Fruit fly (Drosophila melanogaster) whole organism, embryonic: ENCODE data around the gene CG4968.
A peak's percentile ranks its signal among the peaks of the same experiment; 100 is the strongest.

Experiments
- Abd-B ChIP-seq: fragments of 200-800 bp; sonication (Bioruptor generic); optimal IDR thresholded peaks from 2 replicates; lab custom pipeline; 2018; ENCODE audit warnings: missing biosample characterization, mild to moderate bottlenecking, missing genetic modification characterization, moderate library complexity
- CG12071 ChIP-seq: fragments of 200-800 bp; sonication (Bioruptor generic); optimal IDR thresholded peaks from 3 replicates; lab custom pipeline; 2018; ENCODE audit warnings: missing biosample characterization, mild to moderate bottlenecking, missing genetic modification characterization
- CG1233 ChIP-seq: fragments of 200-800 bp; sonication (Bioruptor generic); optimal IDR thresholded peaks from 4 replicates; lab custom pipeline; 2018; ENCODE audit warnings: missing biosample characterization, mild to moderate bottlenecking, missing genetic modification characterization
- CG12942 ChIP-seq: fragments of 200-800 bp; sonication (Bioruptor generic); optimal IDR thresholded peaks from 3 replicates; lab custom pipeline; 2016; ENCODE audit warnings: missing biosample characterization, missing genetic modification characterization
- CG13424 ChIP-seq: fragments of 200-800 bp; sonication (Bioruptor generic); optimal IDR thresholded peaks from 2 replicates; lab custom pipeline; 2019; ENCODE audit warnings: missing biosample characterization, mild to moderate bottlenecking, missing genetic modification characterization, moderate library complexity
- CG17328 ChIP-seq: fragments of 200-800 bp; sonication (Bioruptor generic); IDR thresholded peaks from 2 replicates; pipeline ENCODE4 v1.3.6; 2022; ENCODE audit warnings: missing biosample characterization, missing genetic modification characterization
- CG18764 ChIP-seq: fragments of 200-800 bp; sonication (Bioruptor generic); optimal IDR thresholded peaks from 3 replicates; lab custom pipeline; 2016; ENCODE audit warnings: missing biosample characterization, missing genetic modification characterization
- CG2875 ChIP-seq: fragments of 200-800 bp; sonication (Bioruptor generic); optimal IDR thresholded peaks from 2 replicates; lab custom pipeline; 2017; ENCODE audit warnings: missing biosample characterization, mild to moderate bottlenecking, missing genetic modification characterization, missing genetic modification reagents
- CG30020 ChIP-seq: fragments of 200-800 bp; optimal IDR thresholded peaks from 2 replicates; lab custom pipeline; 2019; ENCODE audit warnings: missing biosample characterization, mild to moderate bottlenecking, missing genetic modification characterization, moderate library complexity
- CG31388 ChIP-seq: fragments of 200-800 bp; sonication (Bioruptor generic); optimal IDR thresholded peaks from 2 replicates; lab custom pipeline; 2016; ENCODE audit warnings: missing biosample characterization, missing genetic modification characterization
- CG31441 ChIP-seq: fragments of 200-800 bp; sonication (Bioruptor generic); IDR thresholded peaks from 2 replicates; pipeline ENCODE4 v1.3.6; 2022; ENCODE audit warnings: missing biosample characterization, missing genetic modification characterization
- CG3838 ChIP-seq: fragments of 200-800 bp; sonication (Bioruptor generic); optimal IDR thresholded peaks from 3 replicates; lab custom pipeline; 2016; ENCODE audit warnings: missing biosample characterization, missing genetic modification characterization
- CG4707 ChIP-seq: fragments of 200-800 bp; sonication (Bioruptor generic); optimal IDR thresholded peaks from 2 replicates; lab custom pipeline; 2018; ENCODE audit warnings: missing biosample characterization, mild to moderate bottlenecking, missing genetic modification characterization, moderate library complexity
- CG6254 ChIP-seq: fragments of 200-800 bp; sonication (Bioruptor generic); optimal IDR thresholded peaks from 3 replicates; lab custom pipeline; 2017; ENCODE audit warnings: mild to moderate bottlenecking, missing biosample characterization, missing genetic modification reagents, missing genetic modification characterization
- CG6272 ChIP-seq: fragments of 200-800 bp; sonication (Bioruptor generic); IDR thresholded peaks from 2 replicates; pipeline ENCODE4 v1.3.6; 2022; ENCODE audit warnings: missing biosample characterization, missing genetic modification characterization
- CG6683 ChIP-seq: fragments of 200-800 bp; sonication (Bioruptor generic); optimal IDR thresholded peaks from 2 replicates; lab custom pipeline; 2017; ENCODE audit warnings: missing biosample characterization, mild to moderate bottlenecking, missing genetic modification characterization, missing genetic modification reagents
- CG6689 ChIP-seq: fragments of 200-800 bp; sonication (Bioruptor generic); IDR thresholded peaks from 2 replicates; pipeline ENCODE4 v1.3.6; 2022; ENCODE audit warnings: missing biosample characterization, missing genetic modification characterization
- CG7839 ChIP-seq: fragments of 200-800 bp; sonication (Bioruptor generic); optimal IDR thresholded peaks from 3 replicates; lab custom pipeline; 2018; ENCODE audit warnings: missing biosample characterization, mild to moderate bottlenecking, missing genetic modification characterization, moderate library complexity
- CG7987 ChIP-seq: fragments of 200-800 bp; sonication (Bioruptor generic); optimal IDR thresholded peaks from 2 replicates; lab custom pipeline; 2018; ENCODE audit warnings: missing biosample characterization, mild to moderate bottlenecking, missing genetic modification characterization, moderate library complexity
- CG8388 ChIP-seq: fragments of 200-800 bp; sonication (Bioruptor generic); optimal IDR thresholded peaks from 2 replicates; lab custom pipeline; 2019; ENCODE audit warnings: missing biosample characterization, mild to moderate bottlenecking, missing genetic modification characterization, moderate library complexity
- CG9437 ChIP-seq: fragments of 200-800 bp; sonication (Bioruptor generic); optimal IDR thresholded peaks from 2 replicates; lab custom pipeline; 2018; ENCODE audit warnings: missing biosample characterization, mild to moderate bottlenecking, missing genetic modification characterization
- Camta ChIP-seq: fragments of 200-800 bp; sonication (Bioruptor generic); optimal IDR thresholded peaks from 2 replicates; lab custom pipeline; 2016; ENCODE audit warnings: missing biosample characterization, missing genetic modification characterization
- E2f2 ChIP-seq: fragments of 200-800 bp; sonication (Bioruptor generic); IDR thresholded peaks from 2 replicates; pipeline ENCODE4 v1.3.6; 2022; ENCODE audit warnings: missing biosample characterization, missing genetic modification characterization
- Gug ChIP-seq: fragments of 200-800 bp; sonication (Bioruptor generic); IDR thresholded peaks from 4 replicates; pipeline ENCODE4 v1.3.6; 2022; ENCODE audit warnings: missing biosample characterization, missing genetic modification characterization
- H2.0 ChIP-seq: fragments of 200-800 bp; sonication (Bioruptor generic); IDR thresholded peaks from 2 replicates; pipeline ENCODE4 v1.3.6; 2022; ENCODE audit warnings: missing biosample characterization, missing genetic modification characterization
- Hmr ChIP-seq: fragments of 200-800 bp; sonication (Bioruptor generic); optimal IDR thresholded peaks from 3 replicates; lab custom pipeline; 2017; ENCODE audit warnings: mild to moderate bottlenecking, missing biosample characterization, missing genetic modification reagents, missing genetic modification characterization
- Hsf ChIP-seq: fragments of 200-800 bp; sonication (Bioruptor generic); optimal IDR thresholded peaks from 3 replicates; lab custom pipeline; 2016; ENCODE audit warnings: missing biosample characterization, missing genetic modification characterization
- Mad ChIP-seq: fragments of 200-800 bp; sonication (Bioruptor generic); optimal IDR thresholded peaks from 2 replicates; lab custom pipeline; 2016; ENCODE audit warnings: missing biosample characterization, missing genetic modification characterization
- Max ChIP-seq: fragments of 200-800 bp; sonication (Bioruptor generic); optimal IDR thresholded peaks from 2 replicates; lab custom pipeline; 2016; ENCODE audit warnings: missing biosample characterization, mild to moderate bottlenecking, missing genetic modification characterization
- Mrtf ChIP-seq: fragments of 200-800 bp; sonication (Bioruptor generic); IDR thresholded peaks from 3 replicates; pipeline ENCODE4 v1.3.6; 2022; ENCODE audit warnings: missing biosample characterization, missing genetic modification characterization
- Myb ChIP-seq: fragments of 200-800 bp; sonication (Bioruptor generic); optimal IDR thresholded peaks from 2 replicates; lab custom pipeline; 2016; ENCODE audit warnings: missing biosample characterization, missing genetic modification characterization
- Ravus ChIP-seq: fragments of 200-800 bp; sonication (Bioruptor generic); IDR thresholded peaks from 2 replicates; pipeline ENCODE4 v1.3.6; 2022; ENCODE audit warnings: missing biosample characterization, missing genetic modification characterization
- bcd ChIP-seq: fragments of 200-800 bp; sonication (Bioruptor generic); optimal IDR thresholded peaks from 2 replicates; lab custom pipeline; 2017; ENCODE audit warnings: missing biosample characterization, mild to moderate bottlenecking, missing genetic modification characterization
- crc ChIP-seq: fragments of 200-800 bp; sonication (Bioruptor generic); optimal IDR thresholded peaks from 2 replicates; lab custom pipeline; 2016; ENCODE audit warnings: missing biosample characterization, missing genetic modification characterization
- crol ChIP-seq: fragments of 200-800 bp; sonication (Bioruptor generic); IDR thresholded peaks from 2 replicates; pipeline ENCODE4 v1.3.6; 2022; ENCODE audit warnings: missing biosample characterization, missing genetic modification characterization
- ewg ChIP-seq: fragments of 200-800 bp; sonication (Bioruptor generic); optimal IDR thresholded peaks from 3 replicates; lab custom pipeline; 2017; ENCODE audit warnings: mild to moderate bottlenecking, missing biosample characterization, missing genetic modification reagents, missing genetic modification characterization
- h ChIP-seq: fragments of >200 bp; optimal IDR thresholded peaks from 2 replicates; lab custom pipeline; 2017
- hbn ChIP-seq: fragments of 200-800 bp; sonication (Bioruptor generic); IDR thresholded peaks from 2 replicates; pipeline ENCODE4 v1.3.6; 2022; ENCODE audit warnings: missing biosample characterization, missing genetic modification characterization; ENCODE audit not compliant: partially characterized antibody
- ind ChIP-seq: fragments of 200-800 bp; sonication (Bioruptor generic); optimal IDR thresholded peaks from 3 replicates; lab custom pipeline; 2016; ENCODE audit warnings: missing biosample characterization, missing genetic modification characterization
- jigr1 ChIP-seq: fragments of 200-800 bp; sonication (Bioruptor generic); IDR thresholded peaks from 3 replicates; pipeline ENCODE4 v1.3.6; 2022; ENCODE audit warnings: missing biosample characterization, missing genetic modification characterization
- jing ChIP-seq: fragments of 200-800 bp; sonication (Bioruptor generic); optimal IDR thresholded peaks from 2 replicates; lab custom pipeline; 2018; ENCODE audit warnings: missing biosample characterization, mild to moderate bottlenecking, missing genetic modification characterization
- nau ChIP-seq: fragments of 200-800 bp; sonication (Bioruptor generic); optimal IDR thresholded peaks from 3 replicates; lab custom pipeline; 2017; ENCODE audit warnings: missing biosample characterization, mild to moderate bottlenecking, missing genetic modification characterization, missing genetic modification reagents
- nerfin-1 ChIP-seq: fragments of 200-800 bp; sonication (Bioruptor generic); optimal IDR thresholded peaks from 3 replicates; lab custom pipeline; 2019; ENCODE audit warnings: missing biosample characterization, mild to moderate bottlenecking, missing genetic modification characterization, moderate library complexity
- nom ChIP-seq: fragments of 200-800 bp; sonication (Bioruptor generic); optimal IDR thresholded peaks from 2 replicates; lab custom pipeline; 2017; ENCODE audit warnings: missing biosample characterization, missing genetic modification characterization, mild to moderate bottlenecking, moderate library complexity, missing genetic modification reagents
- oc ChIP-seq: fragments of 200-800 bp; sonication (Bioruptor generic); optimal IDR thresholded peaks from 2 replicates; lab custom pipeline; 2018; ENCODE audit warnings: missing biosample characterization, mild to moderate bottlenecking, missing genetic modification characterization, moderate library complexity
- onecut ChIP-seq: fragments of 200-800 bp; sonication (Bioruptor generic); IDR thresholded peaks from 2 replicates; pipeline ENCODE4 v1.3.6; 2022; ENCODE audit warnings: missing biosample characterization, missing genetic modification characterization
- p53 ChIP-seq: fragments of 200-800 bp; sonication (Bioruptor generic); optimal IDR thresholded peaks from 2 replicates; lab custom pipeline; 2016; ENCODE audit warnings: missing biosample characterization, missing genetic modification characterization
- tap ChIP-seq: fragments of 200-800 bp; optimal IDR thresholded peaks from 3 replicates; lab custom pipeline; 2019; ENCODE audit warnings: missing biosample characterization, mild to moderate bottlenecking, missing genetic modification characterization, moderate library complexity
- tin ChIP-seq: fragments of 200-800 bp; sonication (Bioruptor generic); optimal IDR thresholded peaks from 3 replicates; lab custom pipeline; 2016; ENCODE audit warnings: missing biosample characterization, missing genetic modification characterization
- tx ChIP-seq: fragments of 200-800 bp; sonication (Bioruptor generic); optimal IDR thresholded peaks from 2 replicates; lab custom pipeline; 2016; ENCODE audit warnings: missing biosample characterization, missing genetic modification characterization
- vfl ChIP-seq: fragments of 200-800 bp; sonication (Bioruptor generic); optimal IDR thresholded peaks from 2 replicates; lab custom pipeline; 2016; ENCODE audit warnings: missing biosample characterization, missing genetic modification characterization
- zfh1 ChIP-seq: fragments of 200-800 bp; sonication (Bioruptor generic); IDR thresholded peaks from 3 replicates; pipeline ENCODE4 v1.3.6; 2022; ENCODE audit warnings: missing biosample characterization, missing genetic modification characterization

The CG4968 gene

dm6 chr2L:10299810-10300147 is 6.9 kb upstream of the CG4968 start, which contains the start of gene CYLD (continued):
- TF ChIP-seq CG12071 (GFP tag; lab: Kevin White, UChicago) (no peak), Mrtf (no peak), CG31441 (GFP tag; lab: Robert Waterston, UW) (peak; percentile 76), CG13424 (tag; lab: Kevin White, UChicago) (peak; percentile 79), E2f2 (GFP tag; lab: Robert Waterston, UW) (peak; percentile 65), onecut (GFP tag; lab: Robert Waterston, UW) (peak; percentile 59), ewg (no peak), Myb (GFP tag; lab: Kevin White, UChicago) (no peak), CG17328 (peak; percentile 82), tx (GFP tag; lab: Kevin White, UChicago) (peak; percentile 25), CG7987 (GFP tag; lab: Kevin White, UChicago) (no peak), H2.0 (peak; percentile 66), CG9437 (peak; percentile 50), CG7839 (tag; lab: Kevin White, UChicago) (peak; percentile 80), h (no peak), CG3838 (peak; percentile 35), CG2875 (peak; percentile 41), ind (GFP tag; lab: Kevin White, UChicago) (peak; percentile 58), vfl (GFP tag; lab: Kevin White, UChicago) (no peak), p53 (GFP tag; lab: Kevin White, UChicago) (no peak), oc (tag; lab: Kevin White, UChicago) (no peak), zfh1 (GFP tag; lab: Robert Waterston, UW) (peak; percentile 81), tin (GFP tag; lab: Kevin White, UChicago) (peak; percentile 54), Hsf (GFP tag; lab: Kevin White, UChicago) (peak; percentile 58), crol (GFP tag; lab: Robert Waterston, UW) (no peak), Mad (GFP tag; lab: Kevin White, UChicago) (no peak), tap (peak; percentile 68), CG18764 (GFP tag; lab: Kevin White, UChicago) (peak; percentile 42), nau (GFP tag; lab: Kevin White, UChicago) (no peak), Gug (GFP tag; lab: Robert Waterston, UW) (no peak), Camta (GFP tag; lab: Kevin White, UChicago) (peak; percentile 5), Ravus (no peak; the same call in 1 of the 2 replicates), crc (GFP tag; lab: Kevin White, UChicago) (no peak), CG31388 (GFP tag; lab: Kevin White, UChicago) (peak; percentile 19), hbn (GFP tag; lab: Robert Waterston, UW) (no peak), jing (GFP tag; lab: Kevin White, UChicago) (no peak), CG6272 (no peak), Abd-B (GFP tag; lab: Kevin White, UChicago) (no peak), Hmr (GFP tag; lab: Kevin White, UChicago) (no peak), CG1233 (GFP tag; lab: Kevin White, UChicago) (peak; percentile 62), CG30020 (peak; percentile 87), CG6689 (peak; percentile 70), CG6683 (GFP tag; lab: Kevin White, UChicago) (peak; percentile 57), Max (GFP tag; lab: Kevin White, UChicago) (peak; percentile 29), nom (GFP tag; lab: Kevin White, UChicago) (peak; percentile 26), CG4707 (GFP tag; lab: Kevin White, UChicago) (peak; percentile 9), bcd (no peak), nerfin-1 (peak; percentile 37), CG8388 (GFP tag; lab: Kevin White, UChicago) (peak; percentile 76), jigr1 (no peak), CG12942 (GFP tag; lab: Kevin White, UChicago) (peak; percentile 60), CG6254 (GFP tag; lab: Kevin White, UChicago) (peak; percentile 21)
